Worm (Caenorhabditis elegans) whole organism, young adult: ENCODE measurements around the gene ets-7.

ENCODE experiments used
- B0019.2 ChIP-seq: fragments of 200-800 bp; sonication (Bioruptor generic); conservative IDR thresholded peaks from 2 replicates; pipeline ENCODE4 v1.3.6; 2022; ENCODE audit warnings: missing genetic modification reagents, missing genetic modification characterization, missing compliant biosample characterization
- B0336.3 ChIP-seq: fragments of 200-800 bp; sonication (Bioruptor generic); IDR thresholded peaks from 2 replicates; pipeline ENCODE4 v1.3.6; 2022; ENCODE audit warnings: missing genetic modification characterization, missing compliant biosample characterization
- D2030.7 ChIP-seq: fragments of 200-800 bp; sonication (Bioruptor generic); IDR thresholded peaks from 2 replicates; pipeline ENCODE4 v1.3.6; 2022; ENCODE audit warnings: missing genetic modification reagents, missing genetic modification characterization, missing compliant biosample characterization
- F10E7.11 ChIP-seq: sonication (generic microtip); optimal IDR thresholded peaks from 2 replicates; lab custom pipeline; 2017; ENCODE audit warnings: mild to moderate bottlenecking, missing genetic modification characterization, moderate library complexity, missing compliant biosample characterization
- F23B12.7 ChIP-seq: sonication (generic microtip); optimal IDR thresholded peaks from 2 replicates; lab custom pipeline; 2017; ENCODE audit warnings: missing genetic modification characterization, mild to moderate bottlenecking, missing compliant biosample characterization, antibody characterized with exemption, moderate library complexity; ENCODE audit not compliant: insufficient read depth
- Y67H2A.10 ChIP-seq: fragments of 200-800 bp; sonication (Bioruptor generic); conservative IDR thresholded peaks from 2 replicates; pipeline ENCODE4 v1.3.6; 2022; ENCODE audit warnings: missing genetic modification reagents, missing genetic modification characterization, missing compliant biosample characterization
- athp-1 ChIP-seq: sonication (generic microtip); optimal IDR thresholded peaks from 2 replicates; lab custom pipeline; 2017; ENCODE audit warnings: mild to moderate bottlenecking, missing genetic modification characterization, missing compliant biosample characterization
- attf-5 ChIP-seq: fragments of 200-800 bp; sonication (Bioruptor generic); optimal IDR thresholded peaks from 2 replicates; lab custom pipeline; 2018; ENCODE audit warnings: mild to moderate bottlenecking, missing genetic modification characterization, missing compliant biosample characterization
- cebp-1 ChIP-seq, 2 experiments: fragments of 200-800 bp in 1 of 2; sonication (Bioruptor generic) in 1 of 2; sonication (generic microtip) in 1 of 2; IDR thresholded peaks in 1 of 2; optimal IDR thresholded peaks in 1 of 2; 2 replicates each; pipeline versions ENCODE4 v1.3.6 to Lab custom; 2017 to 2022; ENCODE audit warnings: missing compliant biosample characterization in 2 of 2, missing genetic modification characterization in 2 of 2, mild to moderate bottlenecking in 1 of 2, missing genetic modification reagents in 1 of 2, moderate library complexity in 1 of 2
- ceh-27 ChIP-seq: fragments of 200-800 bp; sonication (Bioruptor generic); optimal IDR thresholded peaks from 2 replicates; lab custom pipeline; 2018; ENCODE audit warnings: mild to moderate bottlenecking, missing genetic modification characterization, moderate library complexity, missing compliant biosample characterization
- dox-1 ChIP-seq: fragments of 200-800 bp; sonication (Bioruptor generic); IDR thresholded peaks from 2 replicates; pipeline ENCODE4 v1.3.6; 2022; ENCODE audit warnings: missing genetic modification reagents, missing genetic modification characterization, missing compliant biosample characterization
- efl-1 ChIP-seq: fragments of 150-350 bp; optimal IDR thresholded peaks from 2 replicates; lab custom pipeline; 2014; ENCODE audit warnings: missing biosample characterization, missing genetic modification reagents, missing genetic modification characterization
- ekl-4 ChIP-seq: fragments of 200-800 bp; sonication (Bioruptor generic); IDR thresholded peaks from 2 replicates; pipeline ENCODE4 v1.3.6; 2022; ENCODE audit warnings: missing genetic modification reagents, missing genetic modification characterization, missing compliant biosample characterization
- hmg-1.2 ChIP-seq: fragments of 200-800 bp; sonication (Bioruptor generic); IDR thresholded peaks from 2 replicates; pipeline ENCODE4 v1.3.6; 2022; ENCODE audit warnings: missing genetic modification reagents, missing genetic modification characterization, missing compliant biosample characterization
- let-607 ChIP-seq, 2 experiments: fragments of 200-800 bp in 1 of 2; sonication (Bioruptor generic) in 1 of 2; sonication (generic microtip) in 1 of 2; optimal IDR thresholded peaks; 2 replicates each; lab custom pipeline; 2016 to 2018; ENCODE audit warnings: mild to moderate bottlenecking in 2 of 2, missing compliant biosample characterization in 2 of 2, missing genetic modification characterization in 2 of 2, moderate library complexity in 2 of 2, missing genotype in 1 of 2
- lin-35 ChIP-seq, 3 experiments: fragments of 150-350 bp in 2 of 3; sonication (generic microtip) in 1 of 3; optimal IDR thresholded peaks; 2 replicates each; lab custom pipeline; 2014 to 2018; ENCODE audit warnings: missing biosample characterization in 3 of 3, missing genetic modification characterization in 3 of 3, missing genetic modification reagents in 3 of 3
- lin-40 ChIP-seq: sonication (generic microtip); optimal IDR thresholded peaks from 2 replicates; lab custom pipeline; 2016; ENCODE audit warnings: missing genetic modification characterization, mild to moderate bottlenecking, missing compliant biosample characterization, missing genotype, missing genetic modification reagents
- lin-54 ChIP-seq: fragments of 200-800 bp; sonication (Bioruptor generic); optimal IDR thresholded peaks from 2 replicates; lab custom pipeline; 2018; ENCODE audit warnings: mild to moderate bottlenecking, missing genetic modification characterization, missing compliant biosample characterization
- lsl-1 ChIP-seq: fragments of 200-800 bp; sonication (Bioruptor generic); optimal IDR thresholded peaks from 2 replicates; lab custom pipeline; 2018; ENCODE audit warnings: mild to moderate bottlenecking, missing genetic modification characterization, moderate library complexity, missing compliant biosample characterization
- madf-6 ChIP-seq: fragments of 200-800 bp; sonication (Bioruptor generic); IDR thresholded peaks from 2 replicates; pipeline ENCODE4 v1.3.6; 2022; ENCODE audit warnings: missing genetic modification reagents, missing genetic modification characterization, missing compliant biosample characterization
- mcd-1 ChIP-seq: fragments of 200-800 bp; sonication (Bioruptor generic); IDR thresholded peaks from 2 replicates; pipeline ENCODE4 v1.3.6; 2022; ENCODE audit warnings: missing genetic modification reagents, missing genetic modification characterization, missing compliant biosample characterization
- mel-28 ChIP-seq: sonication (generic microtip); optimal IDR thresholded peaks from 2 replicates; lab custom pipeline; 2016; ENCODE audit warnings: borderline replicate concordance, mild to moderate bottlenecking, missing genetic modification characterization, missing compliant biosample characterization
- nfya-1 ChIP-seq: sonication (generic microtip); optimal IDR thresholded peaks from 2 replicates; lab custom pipeline; 2017; ENCODE audit warnings: antibody characterized with exemption, missing compliant biosample characterization, missing genetic modification characterization, borderline replicate concordance; ENCODE audit not compliant: insufficient read depth
- pha-4 ChIP-seq: fragments of 150-350 bp; sonication (generic microtip); optimal IDR thresholded peaks from 2 replicates; lab custom pipeline; 2014; ENCODE audit warnings: missing biosample characterization, missing genetic modification reagents, missing genetic modification characterization
- rcor-1 ChIP-seq: fragments of 200-800 bp; sonication (Bioruptor generic); IDR thresholded peaks from 2 replicates; pipeline ENCODE4 v1.3.6; 2022; ENCODE audit warnings: missing genetic modification reagents, missing genetic modification characterization, missing compliant biosample characterization
- snpc-1.1 ChIP-seq: sonication (generic microtip); optimal IDR thresholded peaks from 2 replicates; lab custom pipeline; 2017; ENCODE audit warnings: missing genetic modification characterization, mild to moderate bottlenecking, missing compliant biosample characterization, antibody characterized with exemption, moderate library complexity, missing genotype, missing genetic modification reagents; ENCODE audit not compliant: insufficient read depth
- snpc-1.3 ChIP-seq: sonication (generic microtip); optimal IDR thresholded peaks from 2 replicates; lab custom pipeline; 2017; ENCODE audit warnings: missing genetic modification characterization, mild to moderate bottlenecking, missing compliant biosample characterization, antibody characterized with exemption, moderate library complexity, missing genotype, missing genetic modification reagents; ENCODE audit not compliant: insufficient read depth
- snpc-3.4 ChIP-seq: sonication (generic microtip); optimal IDR thresholded peaks from 2 replicates; lab custom pipeline; 2017; ENCODE audit warnings: missing genetic modification characterization, mild to moderate bottlenecking, missing compliant biosample characterization, antibody characterized with exemption, moderate library complexity, missing genotype, missing genetic modification reagents
- snpc-4 ChIP-seq, 5 experiments: fragments of 150-350 bp in 1 of 5; sonication (generic microtip) in 4 of 5; optimal IDR thresholded peaks; 2 replicates each; lab custom pipeline; 2014 to 2018; ENCODE audit warnings: missing genetic modification characterization in 5 of 5, missing biosample characterization in 3 of 5, antibody characterized with exemption in 2 of 5, mild to moderate bottlenecking in 2 of 5, missing compliant biosample characterization in 2 of 5, missing genotype in 2 of 5, moderate library complexity in 2 of 5, missing genetic modification reagents in 1 of 5
- tbp1 ChIP-seq: fragments of 200-800 bp; sonication (Bioruptor generic); optimal IDR thresholded peaks from 2 replicates; lab custom pipeline; 2018; ENCODE audit warnings: mild to moderate bottlenecking, missing genetic modification characterization, missing compliant biosample characterization
- tbx-9 ChIP-seq: sonication (generic microtip); optimal IDR thresholded peaks from 2 replicates; lab custom pipeline; 2016; ENCODE audit warnings: borderline replicate concordance, missing genetic modification characterization, inconsistent platforms, missing compliant biosample characterization
- tlf-1 ChIP-seq: fragments of 200-800 bp; sonication (Bioruptor generic); optimal IDR thresholded peaks from 2 replicates; lab custom pipeline; 2018; ENCODE audit warnings: mild to moderate bottlenecking, missing genetic modification characterization, missing compliant biosample characterization
- zfh-2 ChIP-seq: fragments of 200-800 bp; sonication (Bioruptor generic); conservative IDR thresholded peaks from 2 replicates; pipeline ENCODE4 v1.3.6; 2022; ENCODE audit warnings: missing genetic modification reagents, missing genetic modification characterization, missing compliant biosample characterization
- ztf-18 ChIP-seq: sonication (generic microtip); optimal IDR thresholded peaks from 2 replicates; lab custom pipeline; 2016; ENCODE audit warnings: missing genotype, mild to moderate bottlenecking, missing genetic modification characterization, missing compliant biosample characterization
- ztf-22 ChIP-seq: fragments of 200-800 bp; sonication (Bioruptor generic); optimal IDR thresholded peaks from 2 replicates; lab custom pipeline; 2018; ENCODE audit warnings: mild to moderate bottlenecking, missing genetic modification characterization, moderate library complexity, missing compliant biosample characterization
- ztf-26 ChIP-seq: sonication (generic microtip); optimal IDR thresholded peaks from 2 replicates; lab custom pipeline; 2017; ENCODE audit warnings: missing genetic modification characterization, missing compliant biosample characterization

The ets-7 gene

DNA sequence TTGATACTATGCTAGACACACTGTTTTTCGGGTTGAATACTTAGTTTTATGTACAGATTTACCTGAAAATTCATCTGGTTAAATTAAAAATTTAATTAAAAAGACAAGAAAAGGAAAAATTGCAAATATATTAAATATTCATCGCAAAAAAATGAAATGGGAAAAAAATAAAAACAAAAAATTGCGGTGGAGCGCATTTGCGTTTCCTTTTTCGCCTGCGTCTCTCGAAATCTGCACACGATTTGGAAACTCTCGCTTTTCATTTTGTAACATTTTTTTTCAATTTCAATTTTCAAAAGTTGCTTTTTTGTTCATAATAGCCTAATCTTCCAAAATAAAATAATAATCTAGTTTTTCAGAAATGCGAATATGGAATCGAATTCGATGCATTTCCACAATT lies 29.0 kb upstream of the ets-7 start, which contains the start of the genes F19F10.11 and C50E3.5:
TSS of gene F19F10.11 (minus strand) at position 68 of the 400 bp plus-strand sequence.
TSS of gene C50E3.5 (plus strand) at position 360 of the 400 bp plus-strand sequence.
- no peak for TF ChIP-seq nfya-1 (tag; lab: Kevin White, UChicago)
- no peak for TF ChIP-seq ztf-26 (tag; lab: Kevin White, UChicago)
- peak; percentile 45 for TF ChIP-seq F23B12.7 (tag; lab: Kevin White, UChicago)
- no peak for TF ChIP-seq rcor-1
- TF ChIP-seq lin-35 (GFP tag; optimal IDR thresholded peaks at IDR 0.05; lab: Kevin White, UChicago) = peak in 1 of 3 experiments; percentile 50
- no peak for TF ChIP-seq tbp1
- TF ChIP-seq zfh-2 (GFP tag; lab: Robert Waterston, UW) = no peak
- TF ChIP-seq F10E7.11 (tag; lab: Kevin White, UChicago) = no peak
- TF ChIP-seq snpc-1.3 (tag; lab: Kevin White, UChicago) = peak; percentile 60
- TF ChIP-seq lin-54 (GFP tag; lab: Kevin White, UChicago) = peak; percentile 30
- TF ChIP-seq madf-6 (GFP tag; lab: Robert Waterston, UW) = peak; percentile 60
- TF ChIP-seq snpc-4 (GFP tag; optimal IDR thresholded peaks at IDR 0.05; lab: Kevin White, UChicago) = no peak
- TF ChIP-seq snpc-4 (tag; optimal IDR thresholded peaks at IDR 0.05; lab: Kevin White, UChicago) = peak in 3 of 4 experiments; percentile 12 to 34 (median 18)
- TF ChIP-seq hmg-1.2 (GFP tag; lab: Robert Waterston, UW) = peak; percentile 98
- TF ChIP-seq snpc-1.1 (tag; lab: Kevin White, UChicago) = peak; percentile 12
- no peak for TF ChIP-seq pha-4 (tag; lab: Kevin White, UChicago)
- peak; percentile 35 for TF ChIP-seq snpc-3.4 (tag; lab: Kevin White, UChicago)
- TF ChIP-seq dox-1 (GFP tag; lab: Robert Waterston, UW) = 0 out of 2 replicates have a peak, but pooled peaks have one; percentile 27
- peak; percentile 28 for TF ChIP-seq lsl-1 (GFP tag; lab: Kevin White, UChicago)
- peak; percentile 95 for TF ChIP-seq mcd-1 (GFP tag; lab: Robert Waterston, UW)
- TF ChIP-seq tlf-1 (GFP tag; lab: Kevin White, UChicago) = no peak
- TF ChIP-seq ztf-18 (tag; lab: Kevin White, UChicago) = peak; percentile 29
- peak; percentile 91 for TF ChIP-seq attf-5 (GFP tag; lab: Kevin White, UChicago)

DNA sequence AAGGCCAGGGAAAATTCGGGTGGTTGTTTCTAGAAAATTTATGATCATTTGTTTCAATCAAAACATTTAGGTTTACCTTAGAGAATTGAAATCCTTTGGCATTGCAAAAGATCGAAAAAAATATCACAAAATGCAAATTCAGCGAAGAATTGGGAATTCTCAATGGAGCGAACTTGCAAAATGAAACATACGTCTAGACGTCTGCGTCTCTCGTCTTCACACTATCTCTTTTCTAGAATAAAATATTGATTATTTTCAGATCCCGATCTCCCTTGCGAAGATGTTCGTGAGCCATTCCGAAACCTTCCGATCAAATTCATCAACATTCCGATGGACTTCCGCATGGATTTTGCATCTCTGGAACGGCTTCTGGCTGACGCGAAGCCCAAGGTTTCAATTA lies 21.8 kb upstream of the ets-7 start, which contains the start of gene ets-6:
TSS of gene ets-6 (minus strand) at position 169 of the 400 bp plus-strand sequence.
- TF ChIP-seq attf-5 (GFP tag; lab: Kevin White, UChicago) (peak; percentile 78), hmg-1.2 (GFP tag; lab: Robert Waterston, UW) (peak; percentile 91), madf-6 (GFP tag; lab: Robert Waterston, UW) (peak; percentile 45; the same call in 1 of the 2 replicates), dox-1 (GFP tag; lab: Robert Waterston, UW) (peak; percentile 56), tbx-9 (tag; lab: Kevin White, UChicago) (no peak), cebp-1 (GFP tag; IDR thresholded peaks at IDR 0.05; lab: Robert Waterston, UW) (no peak), cebp-1 (tag; optimal IDR thresholded peaks at IDR 0.05; lab: Kevin White, UChicago) (peak; percentile 17), efl-1 (GFP tag; lab: Kevin White, UChicago) (peak; percentile 10), ztf-18 (tag; lab: Kevin White, UChicago) (peak; percentile 65), lin-54 (GFP tag; lab: Kevin White, UChicago) (peak; percentile 22), lsl-1 (GFP tag; lab: Kevin White, UChicago) (peak; percentile 33), snpc-3.4 (tag; lab: Kevin White, UChicago) (peak; percentile 17), D2030.7 (GFP tag; lab: Robert Waterston, UW) (peak; percentile 34; the same call in 1 of the 2 replicates), Y67H2A.10 (GFP tag; lab: Robert Waterston, UW) (no peak), ceh-27 (no peak), let-607 (tag; optimal IDR thresholded peaks at IDR 0.05; lab: Kevin White, UChicago) (no peak), athp-1 (tag; lab: Kevin White, UChicago) (peak; percentile 14), ztf-22 (GFP tag; lab: Kevin White, UChicago) (no peak), B0019.2 (GFP tag; lab: Robert Waterston, UW) (no peak), mcd-1 (GFP tag; lab: Robert Waterston, UW) (peak; percentile 93), rcor-1 (peak; percentile 61), lin-40 (tag; lab: Kevin White, UChicago) (peak; percentile 21), ekl-4 (GFP tag; lab: Robert Waterston, UW) (peak; percentile 25; the same call in 1 of the 2 replicates), tbp1 (peak; percentile 4), mel-28 (tag; lab: Kevin White, UChicago) (no peak), B0336.3 (GFP tag; lab: Robert Waterston, UW) (0 out of 2 replicates have a peak, but pooled peaks have one; percentile 10)
- TF ChIP-seq, all 124 proteins: peak for 18
